Fruit fly (Drosophila melanogaster) whole organism, embryonic: ENCODE data around the gene nmdyn-D6.

Source experiments
- Abd-B ChIP-seq: fragments of 200-800 bp; sonication (Bioruptor generic); optimal IDR thresholded peaks from 2 replicates; lab custom pipeline; 2018; ENCODE audit warnings: missing biosample characterization, mild to moderate bottlenecking, missing genetic modification characterization, moderate library complexity
- Adf1 ChIP-seq: fragments of 200-800 bp; sonication (Bioruptor generic); IDR thresholded peaks from 2 replicates; pipeline ENCODE4 v1.3.6; 2022; ENCODE audit warnings: missing biosample characterization, missing genetic modification characterization
- BtbVII ChIP-seq: fragments of 200-800 bp; sonication (Bioruptor generic); optimal IDR thresholded peaks from 3 replicates; lab custom pipeline; 2017; ENCODE audit warnings: missing biosample characterization, mild to moderate bottlenecking, missing genetic modification characterization
- Bteb2 ChIP-seq: fragments of 200-800 bp; sonication (Bioruptor generic); optimal IDR thresholded peaks from 2 replicates; lab custom pipeline; 2016; ENCODE audit warnings: missing biosample characterization, missing genetic modification characterization
- C15 ChIP-seq: fragments of 200-800 bp; sonication (Bioruptor generic); IDR thresholded peaks from 3 replicates; pipeline ENCODE4 v1.3.6; 2022; ENCODE audit warnings: missing biosample characterization, missing genetic modification characterization
- CG1024 ChIP-seq: fragments of 200-800 bp; sonication (Bioruptor generic); IDR thresholded peaks from 2 replicates; pipeline ENCODE4 v1.3.6; 2022; ENCODE audit warnings: missing biosample characterization, missing genetic modification characterization
- CG10274 ChIP-seq: fragments of 200-800 bp; sonication (Bioruptor generic); optimal IDR thresholded peaks from 3 replicates; lab custom pipeline; 2017; ENCODE audit warnings: missing biosample characterization, mild to moderate bottlenecking, missing genetic modification characterization
- CG12769 ChIP-seq: fragments of 200-800 bp; sonication (Bioruptor generic); optimal IDR thresholded peaks from 2 replicates; lab custom pipeline; 2019; ENCODE audit warnings: missing biosample characterization, mild to moderate bottlenecking, missing genetic modification characterization, moderate library complexity
- CG13296 ChIP-seq: fragments of 200-800 bp; sonication (Bioruptor generic); optimal IDR thresholded peaks from 3 replicates; lab custom pipeline; 2018; ENCODE audit warnings: missing biosample characterization, mild to moderate bottlenecking, missing genetic modification characterization
- CG14710 ChIP-seq: fragments of 200-800 bp; sonication (Bioruptor generic); optimal IDR thresholded peaks from 3 replicates; lab custom pipeline; 2019; ENCODE audit warnings: missing biosample characterization, mild to moderate bottlenecking, missing genetic modification characterization, moderate library complexity
- CG15073 ChIP-seq: fragments of 200-800 bp; sonication (Bioruptor generic); optimal IDR thresholded peaks from 2 replicates; lab custom pipeline; 2016; ENCODE audit warnings: missing biosample characterization, missing genetic modification characterization
- CG17568 ChIP-seq: fragments of 200-800 bp; sonication (Bioruptor generic); optimal IDR thresholded peaks from 2 replicates; lab custom pipeline; 2018; ENCODE audit warnings: missing biosample characterization, mild to moderate bottlenecking, missing genetic modification characterization, moderate library complexity
- CG18599 ChIP-seq: fragments of 200-800 bp; sonication (Bioruptor generic); optimal IDR thresholded peaks from 3 replicates; lab custom pipeline; 2017; ENCODE audit warnings: missing biosample characterization, missing genetic modification characterization, mild to moderate bottlenecking, moderate library complexity, missing genetic modification reagents
- CG2116 ChIP-seq: fragments of 200-800 bp; sonication (Bioruptor generic); optimal IDR thresholded peaks from 3 replicates; lab custom pipeline; 2018; ENCODE audit warnings: missing biosample characterization, mild to moderate bottlenecking, missing genetic modification characterization
- CG6254 ChIP-seq: fragments of 200-800 bp; sonication (Bioruptor generic); optimal IDR thresholded peaks from 3 replicates; lab custom pipeline; 2017; ENCODE audit warnings: mild to moderate bottlenecking, missing biosample characterization, missing genetic modification reagents, missing genetic modification characterization
- CG7372 ChIP-seq: fragments of 200-800 bp; sonication (Bioruptor generic); IDR thresholded peaks from 2 replicates; pipeline ENCODE4 v1.3.6; 2022; ENCODE audit warnings: missing biosample characterization, missing genetic modification characterization
- CG7556 ChIP-seq: fragments of 200-800 bp; sonication (Bioruptor generic); optimal IDR thresholded peaks from 2 replicates; lab custom pipeline; 2017; ENCODE audit warnings: missing biosample characterization, mild to moderate bottlenecking, missing genetic modification characterization
- CG9609 ChIP-seq: fragments of 200-800 bp; sonication (Bioruptor generic); optimal IDR thresholded peaks from 3 replicates; lab custom pipeline; 2016; ENCODE audit warnings: missing biosample characterization, missing genetic modification characterization
- CoRest ChIP-seq: fragments of 200-800 bp; sonication (Bioruptor generic); optimal IDR thresholded peaks from 3 replicates; lab custom pipeline; 2018; ENCODE audit warnings: missing biosample characterization, mild to moderate bottlenecking, missing genetic modification characterization, moderate library complexity
- Dp ChIP-seq: fragments of 200-800 bp; sonication (Bioruptor generic); optimal IDR thresholded peaks from 2 replicates; lab custom pipeline; 2018; ENCODE audit warnings: missing biosample characterization, mild to moderate bottlenecking, missing genetic modification characterization, moderate library complexity
- E2f2 ChIP-seq: fragments of 200-800 bp; sonication (Bioruptor generic); IDR thresholded peaks from 2 replicates; pipeline ENCODE4 v1.3.6; 2022; ENCODE audit warnings: missing biosample characterization, missing genetic modification characterization
- Jarid2 ChIP-seq: fragments of 200-800 bp; sonication (Bioruptor generic); optimal IDR thresholded peaks from 3 replicates; lab custom pipeline; 2017; ENCODE audit warnings: mild to moderate bottlenecking, missing biosample characterization, missing genetic modification reagents, missing genetic modification characterization
- Kr ChIP-seq: fragments of 200-800 bp; sonication (Bioruptor generic); optimal IDR thresholded peaks from 2 replicates; lab custom pipeline; 2017; ENCODE audit warnings: missing biosample characterization, mild to moderate bottlenecking, missing genetic modification characterization
- Lhr ChIP-seq: fragments of 200-800 bp; sonication (Bioruptor generic); optimal IDR thresholded peaks from 3 replicates; lab custom pipeline; 2017; ENCODE audit warnings: mild to moderate bottlenecking, missing biosample characterization, missing genetic modification reagents, missing genetic modification characterization
- Med ChIP-seq: fragments of 200-800 bp; sonication (Bioruptor generic); peaks from one replicate; lab custom pipeline; 2016; ENCODE audit warnings: missing biosample characterization, missing genetic modification characterization, mild to moderate bottlenecking, inconsistent platforms, moderate library complexity
- Mrtf ChIP-seq: fragments of 200-800 bp; sonication (Bioruptor generic); IDR thresholded peaks from 3 replicates; pipeline ENCODE4 v1.3.6; 2022; ENCODE audit warnings: missing biosample characterization, missing genetic modification characterization
- Myb ChIP-seq: fragments of 200-800 bp; sonication (Bioruptor generic); optimal IDR thresholded peaks from 2 replicates; lab custom pipeline; 2016; ENCODE audit warnings: missing biosample characterization, missing genetic modification characterization
- PHDP ChIP-seq: fragments of 200-800 bp; sonication (Bioruptor generic); optimal IDR thresholded peaks from 3 replicates; lab custom pipeline; 2018; ENCODE audit warnings: missing biosample characterization, mild to moderate bottlenecking, missing genetic modification characterization, moderate library complexity
- Sin3A ChIP-seq: fragments of >200 bp; optimal IDR thresholded peaks from 2 replicates; lab custom pipeline; 2018
- Sry-δ ChIP-seq: fragments of 200-800 bp; sonication (Bioruptor generic); optimal IDR thresholded peaks from 2 replicates; lab custom pipeline; 2016; ENCODE audit warnings: missing biosample characterization, missing genetic modification characterization
- chinmo ChIP-seq: fragments of 200-800 bp; sonication (Bioruptor generic); IDR thresholded peaks from 4 replicates; pipeline ENCODE4 v1.3.6; 2022; ENCODE audit warnings: missing biosample characterization, missing genetic modification characterization; ENCODE audit not compliant: partially characterized antibody
- croc ChIP-seq: fragments of 200-800 bp; sonication (Bioruptor generic); conservative IDR thresholded peaks from 3 replicates; pipeline ENCODE4 v1.3.6; 2022; ENCODE audit warnings: missing biosample characterization, missing genetic modification characterization
- ewg ChIP-seq: fragments of 200-800 bp; sonication (Bioruptor generic); optimal IDR thresholded peaks from 3 replicates; lab custom pipeline; 2017; ENCODE audit warnings: mild to moderate bottlenecking, missing biosample characterization, missing genetic modification reagents, missing genetic modification characterization
- gro ChIP-seq: fragments of 200-800 bp; sonication (Bioruptor generic); optimal IDR thresholded peaks from 2 replicates; lab custom pipeline; 2016; ENCODE audit warnings: missing biosample characterization, missing genetic modification characterization
- hkb ChIP-seq, 2 experiments: fragments of 200-800 bp in 1 of 2; fragments of >200 bp in 1 of 2; sonication (Bioruptor generic) in 1 of 2; IDR thresholded peaks in 1 of 2; optimal IDR thresholded peaks in 1 of 2; 2 replicates each; pipeline versions ENCODE4 v1.3.6 to Lab custom; 2017 to 2022; ENCODE audit warnings: missing biosample characterization in 1 of 2, missing genetic modification characterization in 1 of 2
- inv ChIP-seq: fragments of 200-800 bp; sonication (Bioruptor generic); IDR thresholded peaks from 2 replicates; pipeline ENCODE4 v1.3.6; 2022; ENCODE audit warnings: missing biosample characterization, missing genetic modification characterization; ENCODE audit not compliant: partially characterized antibody
- jumu ChIP-seq: fragments of 200-800 bp; sonication (Bioruptor generic); optimal IDR thresholded peaks from 3 replicates; lab custom pipeline; 2016; ENCODE audit warnings: missing biosample characterization, missing genetic modification characterization
- nmo ChIP-seq: fragments of 200-800 bp; sonication (Bioruptor generic); optimal IDR thresholded peaks from 2 replicates; lab custom pipeline; 2018; ENCODE audit warnings: missing biosample characterization, mild to moderate bottlenecking, missing genetic modification characterization, moderate library complexity
- phol ChIP-seq: fragments of 200-800 bp; sonication (Bioruptor generic); optimal IDR thresholded peaks from 3 replicates; lab custom pipeline; 2018; ENCODE audit warnings: missing biosample characterization, mild to moderate bottlenecking, missing genetic modification characterization, moderate library complexity
- pzg ChIP-seq: fragments of 200-800 bp; sonication (Bioruptor generic); optimal IDR thresholded peaks from 3 replicates; lab custom pipeline; 2018; ENCODE audit warnings: missing biosample characterization, mild to moderate bottlenecking, missing genetic modification characterization, moderate library complexity
- row ChIP-seq: fragments of 200-800 bp; sonication (Bioruptor generic); IDR thresholded peaks from 3 replicates; pipeline ENCODE4 v1.3.6; 2022; ENCODE audit warnings: missing biosample characterization, missing genetic modification characterization
- stc ChIP-seq: fragments of 200-800 bp; sonication (Bioruptor generic); IDR thresholded peaks from 2 replicates; pipeline ENCODE4 v1.3.6; 2022; ENCODE audit warnings: missing biosample characterization, missing genetic modification characterization
- stwl ChIP-seq: fragments of 200-800 bp; sonication (Bioruptor generic); optimal IDR thresholded peaks from 3 replicates; lab custom pipeline; 2018; ENCODE audit warnings: missing biosample characterization, mild to moderate bottlenecking, missing genetic modification characterization, moderate library complexity
- trem ChIP-seq: fragments of 200-800 bp; optimal IDR thresholded peaks from 3 replicates; lab custom pipeline; 2019; ENCODE audit warnings: missing biosample characterization, mild to moderate bottlenecking, missing genetic modification characterization, moderate library complexity
- trh ChIP-seq: fragments of 200-800 bp; sonication (Bioruptor generic); optimal IDR thresholded peaks from 2 replicates; lab custom pipeline; 2016; ENCODE audit warnings: missing biosample characterization, missing genetic modification characterization
- vfl ChIP-seq: fragments of 200-800 bp; sonication (Bioruptor generic); optimal IDR thresholded peaks from 2 replicates; lab custom pipeline; 2016; ENCODE audit warnings: missing biosample characterization, missing genetic modification characterization
- yki ChIP-seq: fragments of >200 bp; optimal IDR thresholded peaks from 3 replicates; lab custom pipeline; 2018
- zfh1 ChIP-seq: fragments of 200-800 bp; sonication (Bioruptor generic); IDR thresholded peaks from 3 replicates; pipeline ENCODE4 v1.3.6; 2022; ENCODE audit warnings: missing biosample characterization, missing genetic modification characterization

nmdyn-D6 gene

dm6 chrX:14602421-14602846 is 19.0 kb downstream of the nmdyn-D6 start, which contains the start of gene sbm (continued):
- TF ChIP-seq CG13296 (GFP tag; lab: Kevin White, UChicago) (no peak), Sin3A (lab: Kevin White, UChicago) (no peak), CG15073 (no peak), jumu (GFP tag; lab: Kevin White, UChicago) (peak; percentile 40), Jarid2 (GFP tag; lab: Kevin White, UChicago) (peak; percentile 59)

dm6 chrX:14603600-14604182 is 20.2 kb downstream of the nmdyn-D6 start:
- TF ChIP-seq nmo (GFP tag; lab: Kevin White, UChicago) (peak; percentile 2), Sin3A (lab: Kevin White, UChicago) (peak; percentile 88), inv (GFP tag; lab: Robert Waterston, UW) (no peak), CG9609 (no peak), Bteb2 (GFP tag; lab: Kevin White, UChicago) (no peak), Myb (GFP tag; lab: Kevin White, UChicago) (peak; percentile 82), Sry-δ (GFP tag; lab: Kevin White, UChicago) (peak; percentile 47), chinmo (GFP tag; lab: Robert Waterston, UW) (no peak), pzg (GFP tag; lab: Kevin White, UChicago) (peak; percentile 34), stc (GFP tag; lab: Robert Waterston, UW) (no peak), trem (tag; lab: Kevin White, UChicago) (peak; percentile 30), hkb (optimal IDR thresholded peaks at IDR 0.05; lab: Kevin White, UChicago) (peak; percentile 52), hkb (GFP tag; IDR thresholded peaks at IDR 0.05; lab: Robert Waterston, UW) (no peak), Abd-B (GFP tag; lab: Kevin White, UChicago) (peak; percentile 33), PHDP (tag; lab: Kevin White, UChicago) (no peak), Mrtf (GFP tag; lab: Robert Waterston, UW) (no peak), CG18599 (no peak), CG10274 (GFP tag; lab: Kevin White, UChicago) (no peak), Adf1 (GFP tag; lab: Robert Waterston, UW) (no peak), row (GFP tag; lab: Robert Waterston, UW) (0 out of 3 replicates have a peak, but pooled peaks have one; percentile 20), croc (GFP tag; lab: Robert Waterston, UW) (no peak), CoRest (tag; lab: Kevin White, UChicago) (peak; percentile 1), CG17568 (GFP tag; lab: Kevin White, UChicago) (no peak), CG1024 (GFP tag; lab: Robert Waterston, UW) (no peak), CG7372 (GFP tag; lab: Robert Waterston, UW) (no peak), stwl (tag; lab: Kevin White, UChicago) (peak; percentile 6), Dp (GFP tag; lab: Kevin White, UChicago) (peak; percentile 87), yki (lab: Kevin White, UChicago) (no peak), C15 (GFP tag; lab: Robert Waterston, UW) (no peak), phol (tag; lab: Kevin White, UChicago) (peak; percentile 4), CG14710 (peak; percentile 30), gro (GFP tag; lab: Kevin White, UChicago) (no peak), Med (peak; percentile 67), Kr (GFP tag; lab: Kevin White, UChicago) (no peak), CG12769 (tag; lab: Kevin White, UChicago) (no peak), E2f2 (GFP tag; lab: Robert Waterston, UW) (peak; percentile 96), vfl (GFP tag; lab: Kevin White, UChicago) (no peak), trh (GFP tag; lab: Kevin White, UChicago) (no peak), Lhr (GFP tag; lab: Kevin White, UChicago) (peak; percentile 14), CG6254 (GFP tag; lab: Kevin White, UChicago) (no peak), BtbVII (GFP tag; lab: Kevin White, UChicago) (no peak), ewg (GFP tag; lab: Kevin White, UChicago) (no peak), CG7556 (GFP tag; lab: Kevin White, UChicago) (no peak), CG2116 (GFP tag; lab: Kevin White, UChicago) (peak; percentile 44), zfh1 (GFP tag; lab: Robert Waterston, UW) (no peak)
